Fruit fly (Drosophila melanogaster) whole organism, embryonic: ENCODE measurements around the gene ppl.

Source experiments
- ATbp ChIP-seq: fragments of 200-800 bp; sonication (Bioruptor generic); optimal IDR thresholded peaks from 2 replicates; lab custom pipeline; 2017; ENCODE audit warnings: missing biosample characterization, mild to moderate bottlenecking, missing genetic modification characterization, missing genetic modification reagents
- Abd-B ChIP-seq: fragments of 200-800 bp; sonication (Bioruptor generic); optimal IDR thresholded peaks from 2 replicates; lab custom pipeline; 2018; ENCODE audit warnings: missing biosample characterization, mild to moderate bottlenecking, missing genetic modification characterization, moderate library complexity
- Atf-2 ChIP-seq: fragments of 200-800 bp; sonication (Bioruptor generic); optimal IDR thresholded peaks from 2 replicates; lab custom pipeline; 2016; ENCODE audit warnings: missing biosample characterization, missing genetic modification characterization
- Blimp-1 ChIP-seq: fragments of 200-800 bp; sonication (Bioruptor generic); optimal IDR thresholded peaks from 3 replicates; lab custom pipeline; 2018; ENCODE audit warnings: missing biosample characterization, missing genetic modification characterization, mild to moderate bottlenecking, moderate library complexity, missing genetic modification reagents
- CG10274 ChIP-seq: fragments of 200-800 bp; sonication (Bioruptor generic); optimal IDR thresholded peaks from 3 replicates; lab custom pipeline; 2017; ENCODE audit warnings: missing biosample characterization, mild to moderate bottlenecking, missing genetic modification characterization
- CG10321 ChIP-seq: fragments of 200-800 bp; sonication (Bioruptor generic); IDR thresholded peaks from 2 replicates; pipeline ENCODE4 v1.3.6; 2022; ENCODE audit warnings: missing biosample characterization, missing genetic modification characterization
- CG10431 ChIP-seq: fragments of 200-800 bp; sonication (Bioruptor generic); optimal IDR thresholded peaks from 3 replicates; lab custom pipeline; 2018; ENCODE audit warnings: missing biosample characterization, mild to moderate bottlenecking, missing genetic modification characterization
- CG11560 ChIP-seq: fragments of 200-800 bp; sonication (Bioruptor generic); IDR thresholded peaks from 3 replicates; pipeline ENCODE4 v1.3.6; 2022; ENCODE audit warnings: missing biosample characterization, missing genetic modification characterization
- CG14667 ChIP-seq: fragments of 200-800 bp; sonication (Bioruptor generic); IDR thresholded peaks from 2 replicates; pipeline ENCODE4 v1.3.6; 2022; ENCODE audit warnings: missing biosample characterization, missing genetic modification characterization
- CG14860 ChIP-seq: fragments of 200-800 bp; sonication (Bioruptor generic); IDR thresholded peaks from 3 replicates; pipeline ENCODE4 v1.3.6; 2022; ENCODE audit warnings: missing biosample characterization, missing genetic modification characterization; ENCODE audit not compliant: partially characterized antibody
- CG17568 ChIP-seq: fragments of 200-800 bp; sonication (Bioruptor generic); optimal IDR thresholded peaks from 2 replicates; lab custom pipeline; 2018; ENCODE audit warnings: missing biosample characterization, mild to moderate bottlenecking, missing genetic modification characterization, moderate library complexity
- CG18764 ChIP-seq: fragments of 200-800 bp; sonication (Bioruptor generic); optimal IDR thresholded peaks from 3 replicates; lab custom pipeline; 2016; ENCODE audit warnings: missing biosample characterization, missing genetic modification characterization
- CG2120 ChIP-seq: fragments of 200-800 bp; sonication (Bioruptor generic); optimal IDR thresholded peaks from 3 replicates; lab custom pipeline; 2016; ENCODE audit warnings: missing biosample characterization, missing genetic modification characterization
- CG2129 ChIP-seq: fragments of 200-800 bp; sonication (Bioruptor generic); IDR thresholded peaks from 2 replicates; pipeline ENCODE4 v1.3.6; 2022; ENCODE audit warnings: missing biosample characterization, missing genetic modification characterization; ENCODE audit not compliant: partially characterized antibody
- CG31388 ChIP-seq: fragments of 200-800 bp; sonication (Bioruptor generic); optimal IDR thresholded peaks from 2 replicates; lab custom pipeline; 2016; ENCODE audit warnings: missing biosample characterization, missing genetic modification characterization
- CG32532 ChIP-seq: fragments of 200-800 bp; sonication (Bioruptor generic); IDR thresholded peaks from 2 replicates; pipeline ENCODE4 v1.3.6; 2022; ENCODE audit warnings: missing biosample characterization, missing genetic modification characterization
- CG32767 ChIP-seq: fragments of 200-800 bp; sonication (Bioruptor generic); IDR thresholded peaks from 2 replicates; pipeline ENCODE4 v1.3.6; 2022; ENCODE audit warnings: missing biosample characterization, missing genetic modification characterization
- CG3407 ChIP-seq: fragments of 200-800 bp; sonication (Bioruptor generic); optimal IDR thresholded peaks from 2 replicates; lab custom pipeline; 2018; ENCODE audit warnings: missing biosample characterization, mild to moderate bottlenecking, missing genetic modification characterization
- CG6689 ChIP-seq: fragments of 200-800 bp; sonication (Bioruptor generic); IDR thresholded peaks from 2 replicates; pipeline ENCODE4 v1.3.6; 2022; ENCODE audit warnings: missing biosample characterization, missing genetic modification characterization
- CG7786 ChIP-seq: fragments of 200-800 bp; sonication (Bioruptor generic); optimal IDR thresholded peaks from 2 replicates; lab custom pipeline; 2016; ENCODE audit warnings: missing biosample characterization, missing genetic modification characterization
- CG8924 ChIP-seq: fragments of 200-800 bp; optimal IDR thresholded peaks from 3 replicates; lab custom pipeline; 2019; ENCODE audit warnings: missing biosample characterization, mild to moderate bottlenecking, missing genetic modification characterization, moderate library complexity
- CG9797 ChIP-seq: fragments of 200-800 bp; sonication (Bioruptor generic); optimal IDR thresholded peaks from 3 replicates; lab custom pipeline; 2018; ENCODE audit warnings: missing biosample characterization, mild to moderate bottlenecking, missing genetic modification characterization
- CG9876 ChIP-seq: fragments of 200-800 bp; sonication (Bioruptor generic); optimal IDR thresholded peaks from 2 replicates; lab custom pipeline; 2016; ENCODE audit warnings: missing biosample characterization, missing genetic modification characterization
- ERR ChIP-seq: fragments of 200-800 bp; sonication (Bioruptor generic); optimal IDR thresholded peaks from 2 replicates; lab custom pipeline; 2016; ENCODE audit warnings: missing biosample characterization, missing genetic modification characterization
- H15 ChIP-seq: fragments of 200-800 bp; sonication (Bioruptor generic); IDR thresholded peaks from 3 replicates; pipeline ENCODE4 v1.3.6; 2022; ENCODE audit warnings: missing biosample characterization, missing genetic modification characterization
- H2.0 ChIP-seq: fragments of 200-800 bp; sonication (Bioruptor generic); IDR thresholded peaks from 2 replicates; pipeline ENCODE4 v1.3.6; 2022; ENCODE audit warnings: missing biosample characterization, missing genetic modification characterization
- HHEX ChIP-seq: fragments of 200-800 bp; sonication (Bioruptor generic); optimal IDR thresholded peaks from 3 replicates; lab custom pipeline; 2017; ENCODE audit warnings: missing biosample characterization, mild to moderate bottlenecking, missing genetic modification characterization, missing genetic modification reagents
- Ravus ChIP-seq: fragments of 200-800 bp; sonication (Bioruptor generic); IDR thresholded peaks from 2 replicates; pipeline ENCODE4 v1.3.6; 2022; ENCODE audit warnings: missing biosample characterization, missing genetic modification characterization
- Xrp1 ChIP-seq: fragments of 200-800 bp; sonication (Bioruptor generic); IDR thresholded peaks from 2 replicates; pipeline ENCODE4 v1.3.6; 2022; ENCODE audit warnings: missing biosample characterization, missing genetic modification characterization
- chn ChIP-seq: fragments of 200-800 bp; sonication (Bioruptor generic); optimal IDR thresholded peaks from 2 replicates; lab custom pipeline; 2016; ENCODE audit warnings: missing biosample characterization, missing genetic modification characterization
- crc ChIP-seq: fragments of 200-800 bp; sonication (Bioruptor generic); optimal IDR thresholded peaks from 2 replicates; lab custom pipeline; 2016; ENCODE audit warnings: missing biosample characterization, missing genetic modification characterization
- crp ChIP-seq, 2 experiments: fragments of 200-800 bp; sonication (Bioruptor generic); optimal IDR thresholded peaks; 2 replicates in 1 of 2; 3 replicates in 1 of 2; lab custom pipeline; 2017; ENCODE audit warnings: missing biosample characterization in 2 of 2, missing genetic modification characterization in 2 of 2, mild to moderate bottlenecking in 1 of 2, moderate library complexity in 1 of 2
- dati ChIP-seq: fragments of 200-800 bp; sonication (Bioruptor generic); IDR thresholded peaks from 2 replicates; pipeline ENCODE4 v1.3.6; 2022; ENCODE audit warnings: missing biosample characterization, missing genetic modification characterization
- exex ChIP-seq: fragments of 200-800 bp; sonication (Bioruptor generic); optimal IDR thresholded peaks from 4 replicates; lab custom pipeline; 2018; ENCODE audit warnings: missing biosample characterization, mild to moderate bottlenecking, missing genetic modification characterization, moderate library complexity
- ken ChIP-seq: fragments of 200-800 bp; sonication (Bioruptor generic); IDR thresholded peaks from 3 replicates; pipeline ENCODE4 v1.3.6; 2022; ENCODE audit warnings: missing biosample characterization, missing genetic modification characterization
- lab ChIP-seq: fragments of 200-800 bp; sonication (Bioruptor generic); optimal IDR thresholded peaks from 3 replicates; lab custom pipeline; 2017; ENCODE audit warnings: missing biosample characterization, missing genetic modification characterization, mild to moderate bottlenecking, moderate library complexity, missing genetic modification reagents
- mld ChIP-seq: fragments of 200-800 bp; sonication (Bioruptor generic); IDR thresholded peaks from 3 replicates; pipeline ENCODE4 v1.3.6; 2022; ENCODE audit warnings: missing biosample characterization, missing genetic modification characterization; ENCODE audit not compliant: partially characterized antibody
- nmo ChIP-seq: fragments of 200-800 bp; sonication (Bioruptor generic); optimal IDR thresholded peaks from 2 replicates; lab custom pipeline; 2018; ENCODE audit warnings: missing biosample characterization, mild to moderate bottlenecking, missing genetic modification characterization, moderate library complexity
- org-1 ChIP-seq: fragments of 200-800 bp; sonication (Bioruptor generic); optimal IDR thresholded peaks from 2 replicates; lab custom pipeline; 2017; ENCODE audit warnings: missing biosample characterization, missing genetic modification characterization
- p53 ChIP-seq: fragments of 200-800 bp; sonication (Bioruptor generic); optimal IDR thresholded peaks from 2 replicates; lab custom pipeline; 2016; ENCODE audit warnings: missing biosample characterization, missing genetic modification characterization
- pan ChIP-seq, 4 experiments: fragments of >200 bp in 3 of 4; fragments of 200-800 bp in 1 of 4; sonication (Bioruptor generic) in 1 of 4; optimal IDR thresholded peaks in 3 of 4; IDR thresholded peaks in 1 of 4; 2 replicates each; pipeline versions ENCODE4 v1.3.6 to Lab custom; 2017 to 2022; ENCODE audit warnings: missing biosample characterization in 2 of 4, missing genetic modification characterization in 2 of 4, mixed read lengths in 1 of 4
- pita ChIP-seq: fragments of 200-800 bp; sonication (Bioruptor generic); optimal IDR thresholded peaks from 2 replicates; lab custom pipeline; 2017; ENCODE audit warnings: missing biosample characterization, mild to moderate bottlenecking, missing genetic modification characterization
- row ChIP-seq: fragments of 200-800 bp; sonication (Bioruptor generic); IDR thresholded peaks from 3 replicates; pipeline ENCODE4 v1.3.6; 2022; ENCODE audit warnings: missing biosample characterization, missing genetic modification characterization
- tna ChIP-seq: fragments of 200-800 bp; sonication (Bioruptor generic); IDR thresholded peaks from 2 replicates; pipeline ENCODE4 v1.3.6; 2022; ENCODE audit warnings: missing biosample characterization, missing genetic modification characterization; ENCODE audit not compliant: partially characterized antibody
- trem ChIP-seq: fragments of 200-800 bp; optimal IDR thresholded peaks from 3 replicates; lab custom pipeline; 2019; ENCODE audit warnings: missing biosample characterization, mild to moderate bottlenecking, missing genetic modification characterization, moderate library complexity
- trh ChIP-seq: fragments of 200-800 bp; sonication (Bioruptor generic); optimal IDR thresholded peaks from 2 replicates; lab custom pipeline; 2016; ENCODE audit warnings: missing biosample characterization, missing genetic modification characterization
- zen2 ChIP-seq: fragments of 200-800 bp; sonication (Bioruptor generic); IDR thresholded peaks from 3 replicates; pipeline ENCODE4 v1.3.6; 2022; ENCODE audit warnings: missing biosample characterization, missing genetic modification characterization; ENCODE audit not compliant: partially characterized antibody
- zf30C ChIP-seq: fragments of 200-800 bp; sonication (Bioruptor generic); optimal IDR thresholded peaks from 3 replicates; lab custom pipeline; 2018; ENCODE audit warnings: missing biosample characterization, mild to moderate bottlenecking, missing genetic modification characterization

The ppl gene

dm6 chr3L:21317416-21318259 is 36.3 kb upstream of the ppl start, which contains the start of gene Pc (continued):
- no peak for TF ChIP-seq Ravus (GFP tag; lab: Robert Waterston, UW)
- no peak for TF ChIP-seq trh (GFP tag; lab: Kevin White, UChicago)
- TF ChIP-seq pita = peak; percentile 87
- TF ChIP-seq crp (GFP tag; optimal IDR thresholded peaks at IDR 0.05; lab: Kevin White, UChicago) = no peak
- no peak for TF ChIP-seq lab (GFP tag; lab: Kevin White, UChicago)
- peak; percentile 84; the same call in 2 of the 3 replicates for TF ChIP-seq CG11560
- TF ChIP-seq chn = no peak
- peak; percentile 4 for TF ChIP-seq zf30C
- TF ChIP-seq ken (GFP tag; lab: Robert Waterston, UW) = no peak
- TF ChIP-seq Xrp1 (GFP tag; lab: Robert Waterston, UW) = no peak
- no peak for TF ChIP-seq CG10274 (GFP tag; lab: Kevin White, UChicago)
- no peak for TF ChIP-seq CG10321 (GFP tag; lab: Robert Waterston, UW)
- TF ChIP-seq CG6689 (GFP tag; lab: Robert Waterston, UW) = no peak
- TF ChIP-seq CG17568 (GFP tag; lab: Kevin White, UChicago) = no peak
- no peak for TF ChIP-seq Abd-B (GFP tag; lab: Kevin White, UChicago)
- peak; percentile 18; the same call in 1 of the 3 replicates for TF ChIP-seq row
- no peak for TF ChIP-seq pan (optimal IDR thresholded peaks at IDR 0.05; lab: Kevin White, UChicago)
- TF ChIP-seq pan (GFP tag; optimal IDR thresholded peaks at IDR 0.05 in 1 of 2, IDR thresholded peaks at IDR 0.05 in 1 of 2) = no peak
- peak; percentile 60 for TF ChIP-seq CG2129
- TF ChIP-seq nmo (GFP tag; lab: Kevin White, UChicago) = peak; percentile 67
- peak; percentile 73 for TF ChIP-seq trem (tag; lab: Kevin White, UChicago)
- TF ChIP-seq ERR = no peak
- no peak for TF ChIP-seq H2.0
- TF ChIP-seq CG7786 (GFP tag; lab: Kevin White, UChicago) = peak; percentile 5
- no peak for TF ChIP-seq Atf-2 (GFP tag; lab: Kevin White, UChicago)
- peak; percentile 59 for TF ChIP-seq p53 (GFP tag; lab: Kevin White, UChicago)
- TF ChIP-seq H15 (GFP tag; lab: Robert Waterston, UW) = no peak
- TF ChIP-seq CG9797 = peak; percentile 88
- TF ChIP-seq Blimp-1 (GFP tag; lab: Kevin White, UChicago) = no peak
- TF ChIP-seq ATbp (GFP tag; lab: Kevin White, UChicago) = no peak
- peak; percentile 39 for TF ChIP-seq CG2120
- no peak for TF ChIP-seq CG3407 (GFP tag; lab: Kevin White, UChicago)
- TF ChIP-seq CG31388 = no peak
- no peak for TF ChIP-seq crc (GFP tag; lab: Kevin White, UChicago)
- no peak for TF ChIP-seq CG9876 (GFP tag; lab: Kevin White, UChicago)
- peak; percentile 6 for TF ChIP-seq CG18764 (GFP tag; lab: Kevin White, UChicago)
- no peak for TF ChIP-seq CG32532 (GFP tag; lab: Robert Waterston, UW)
- TF ChIP-seq CG14860 (GFP tag; lab: Robert Waterston, UW) = peak; percentile 67; the same call in 2 of the 3 replicates
- no peak for TF ChIP-seq org-1 (GFP tag; lab: Kevin White, UChicago)
- TF ChIP-seq mld (GFP tag; lab: Robert Waterston, UW) = peak; percentile 65; the same call in 1 of the 3 replicates
- TF ChIP-seq zen2 (GFP tag; lab: Robert Waterston, UW) = peak; percentile 56; the same call in 2 of the 3 replicates
- TF ChIP-seq CG8924 (tag; lab: Kevin White, UChicago) = peak; percentile 18
- no peak for TF ChIP-seq exex (tag; lab: Kevin White, UChicago)
- no peak for TF ChIP-seq CG10431
- TF ChIP-seq CG32767 (GFP tag; lab: Robert Waterston, UW) = no peak
- no peak for TF ChIP-seq CG14667 (GFP tag; lab: Robert Waterston, UW)
- peak; percentile 69 for TF ChIP-seq tna (GFP tag; lab: Robert Waterston, UW)
- TF ChIP-seq HHEX (GFP tag; lab: Kevin White, UChicago) = no peak
- no peak for TF ChIP-seq dati
